Worm (Caenorhabditis elegans) whole organism, L1 larva: ENCODE data around the gene R02E4.2.

ENCODE experiments used
- ceh-90 ChIP-seq: sonication (generic microtip); optimal IDR thresholded peaks from 2 replicates; lab custom pipeline; 2016; ENCODE audit warnings: missing genetic modification characterization, missing compliant biosample characterization
- mdl-1 ChIP-seq, 2 experiments: fragments of 150-350 bp; optimal IDR thresholded peaks; 2 replicates each; lab custom pipeline; 2014 to 2017; ENCODE audit warnings: missing biosample characterization in 2 of 2, missing genetic modification characterization in 2 of 2, inconsistent platforms in 1 of 2

DNA sequence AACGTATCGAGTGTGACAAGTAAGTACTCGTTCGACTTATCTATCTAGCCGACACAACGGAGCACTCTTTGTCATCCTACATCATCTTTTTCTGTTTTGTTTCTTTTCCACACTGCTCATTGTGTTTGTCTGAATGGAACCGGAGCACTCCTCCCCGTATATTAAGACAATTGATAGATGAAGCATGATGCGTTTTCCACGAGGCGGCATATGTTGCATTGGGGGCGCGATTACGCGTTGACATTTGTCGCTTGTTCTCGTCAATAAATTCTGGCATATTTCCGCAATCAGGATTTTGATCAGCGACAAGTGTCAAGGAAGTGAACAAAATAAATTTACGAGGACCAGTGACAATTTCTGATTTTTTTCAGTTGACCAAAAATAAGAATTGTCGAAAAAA is 39.1 kb upstream of the R02E4.2 start:
- TF ChIP-seq mdl-1 (tag; optimal IDR thresholded peaks at IDR 0.05; lab: Kevin White, UChicago): no peak
- no peak for TF ChIP-seq ceh-90 (tag; lab: Kevin White, UChicago)
